1 fruit fly cellular context compared by ENCODE assay signal in the genomic region with DNA sequence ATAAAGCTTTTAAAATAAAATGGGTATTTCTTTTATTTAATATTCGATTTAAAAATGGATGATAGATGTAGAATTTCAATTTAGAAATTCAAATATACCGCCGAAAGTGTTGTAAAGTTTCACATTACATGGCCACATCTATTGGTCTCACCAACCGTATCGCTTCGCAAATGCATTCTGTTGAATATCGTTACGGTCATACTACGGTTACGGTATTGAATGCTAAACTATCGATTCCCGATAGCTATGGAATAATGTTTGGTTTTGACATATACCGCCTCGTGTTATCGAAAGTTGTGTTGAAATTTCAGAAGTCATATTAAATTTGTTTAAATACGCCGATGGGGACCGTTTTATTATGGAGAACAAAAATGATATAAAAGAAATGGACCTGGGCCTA.
TF ChIP-seq lines count a peak whose summit lies in the region.

A gene (plus strand): TSS at position 279 of the 400 bp plus-strand sequence.
A gene (plus strand): TSS at position 279 of the 400 bp plus-strand sequence.

TF ChIP-seq in whole organism, embryonic, 481 proteins besides CTCF, POLR2A, EP300 and RAD21 (continued from another document and continues in another):
- TF ChIP-seq lola (GFP tag; optimal IDR thresholded peaks at IDR 0.05; lab: Kevin White, UChicago) (no peak), Max (GFP tag; optimal IDR thresholded peaks at IDR 0.05; lab: Kevin White, UChicago) (no peak), CG9215 (GFP tag; IDR thresholded peaks at IDR 0.05; lab: Robert Waterston, UW) (no peak), CG7556 (GFP tag; optimal IDR thresholded peaks at IDR 0.05; lab: Kevin White, UChicago) (no peak), pho (GFP tag; optimal IDR thresholded peaks at IDR 0.05; lab: Kevin White, UChicago) (no peak), Mrtf (GFP tag; IDR thresholded peaks at IDR 0.05; lab: Robert Waterston, UW) (no peak), ac (GFP tag; optimal IDR thresholded peaks at IDR 0.05; lab: Kevin White, UChicago) (no peak), br (optimal IDR thresholded peaks at IDR 0.05; lab: Kevin White, UChicago) (no peak), fd64A (GFP tag; optimal IDR thresholded peaks at IDR 0.05; lab: Kevin White, UChicago) (no peak), CG6175 (GFP tag; IDR thresholded peaks at IDR 0.05; lab: Robert Waterston, UW) (no peak), Fer3 (tag; optimal IDR thresholded peaks at IDR 0.05; lab: Kevin White, UChicago) (no peak), ci (GFP tag; IDR thresholded peaks at IDR 0.05; lab: Robert Waterston, UW) (no peak), CG34376 (GFP tag; optimal IDR thresholded peaks at IDR 0.05; lab: Kevin White, UChicago) (no peak), Deaf1 (tag; optimal IDR thresholded peaks at IDR 0.05; lab: Kevin White, UChicago) (no peak), CG6683 (GFP tag; optimal IDR thresholded peaks at IDR 0.05; lab: Kevin White, UChicago) (no peak), Ets97D (GFP tag; optimal IDR thresholded peaks at IDR 0.05; lab: Kevin White, UChicago) (peak; percentile 71), kah (GFP tag; optimal IDR thresholded peaks at IDR 0.05; lab: Kevin White, UChicago) (no peak), mirr (GFP tag; optimal IDR thresholded peaks at IDR 0.05; lab: Kevin White, UChicago) (peak; percentile 7), ssp (GFP tag; IDR thresholded peaks at IDR 0.05; lab: Robert Waterston, UW) (no peak), CG8388 (GFP tag; optimal IDR thresholded peaks at IDR 0.05; lab: Kevin White, UChicago) (no peak), run (tag; optimal IDR thresholded peaks at IDR 0.05; lab: Kevin White, UChicago) (no peak), Sox102F (GFP tag; optimal IDR thresholded peaks at IDR 0.05; lab: Kevin White, UChicago) (no peak), CG9932 (GFP tag; IDR thresholded peaks at IDR 0.05; lab: Robert Waterston, UW) (no peak), CG8924 (tag; optimal IDR thresholded peaks at IDR 0.05; lab: Kevin White, UChicago) (no peak), Xbp1 (GFP tag; optimal IDR thresholded peaks at IDR 0.05; lab: Kevin White, UChicago) (no peak), CG14710 (tag; optimal IDR thresholded peaks at IDR 0.05; lab: Kevin White, UChicago) (peak; percentile 63), bcd (GFP tag; optimal IDR thresholded peaks at IDR 0.05; lab: Kevin White, UChicago) (no peak), Dip3 (GFP tag; optimal IDR thresholded peaks at IDR 0.05; lab: Kevin White, UChicago) (no peak), Elba2 (GFP tag; optimal IDR thresholded peaks at IDR 0.05; lab: Kevin White, UChicago) (no peak), HLH3B (GFP tag; IDR thresholded peaks at IDR 0.05; lab: Robert Waterston, UW) (no peak), CG34224 (GFP tag; IDR thresholded peaks at IDR 0.05; lab: Robert Waterston, UW; ENCODE audit: partially characterized antibody) (peak; percentile 79), ara (GFP tag; IDR thresholded peaks at IDR 0.05; lab: Robert Waterston, UW) (no peak), CG11695 (GFP tag; IDR thresholded peaks at IDR 0.05; lab: Robert Waterston, UW) (no peak), otp (GFP tag; IDR thresholded peaks at IDR 0.05; lab: Robert Waterston, UW) (no peak), CG9609 (GFP tag; optimal IDR thresholded peaks at IDR 0.05; lab: Kevin White, UChicago) (no peak), CG32532 (GFP tag; IDR thresholded peaks at IDR 0.05; lab: Robert Waterston, UW) (no peak), CG17186 (GFP tag; optimal IDR thresholded peaks at IDR 0.05; lab: Kevin White, UChicago) (no peak), knrl (GFP tag; IDR thresholded peaks at IDR 0.05; lab: Robert Waterston, UW; ENCODE audit: partially characterized antibody) (peak; percentile 40; the same call in 1 of the 3 replicates), Myb (GFP tag; optimal IDR thresholded peaks at IDR 0.05; lab: Kevin White, UChicago) (peak; percentile 24), disco-r (GFP tag; optimal IDR thresholded peaks at IDR 0.05; lab: Kevin White, UChicago) (no peak), NC2α (GFP tag; optimal IDR thresholded peaks at IDR 0.05; lab: Kevin White, UChicago) (no peak), eve (GFP tag; optimal IDR thresholded peaks at IDR 0.05; lab: Kevin White, UChicago) (no peak), NK7.1 (GFP tag; optimal IDR thresholded peaks at IDR 0.05; lab: Kevin White, UChicago) (no peak), Gug (GFP tag; IDR thresholded peaks at IDR 0.05; lab: Robert Waterston, UW) (no peak), CG33557 (GFP tag; optimal IDR thresholded peaks at IDR 0.05; lab: Kevin White, UChicago) (no peak), CG14860 (GFP tag; IDR thresholded peaks at IDR 0.05; lab: Robert Waterston, UW; ENCODE audit: partially characterized antibody) (peak; percentile 38; the same call in 1 of the 3 replicates), gcm2 (GFP tag; optimal IDR thresholded peaks at IDR 0.05; lab: Kevin White, UChicago) (no peak), CG33213 (GFP tag; optimal IDR thresholded peaks at IDR 0.05; lab: Kevin White, UChicago) (peak; percentile 34), fru (optimal IDR thresholded peaks at IDR 0.05; lab: Kevin White, UChicago) (no peak), Bteb2 (GFP tag; optimal IDR thresholded peaks at IDR 0.05; lab: Kevin White, UChicago) (no peak), nau (GFP tag; optimal IDR thresholded peaks at IDR 0.05; lab: Kevin White, UChicago) (no peak), pros (GFP tag; optimal IDR thresholded peaks at IDR 0.05; lab: Kevin White, UChicago) (no peak), toy (GFP tag; IDR thresholded peaks at IDR 0.05; lab: Robert Waterston, UW) (no peak), dysf (GFP tag; IDR thresholded peaks at IDR 0.05; lab: Robert Waterston, UW) (no peak), Doc3 (GFP tag; IDR thresholded peaks at IDR 0.05; lab: Robert Waterston, UW; ENCODE audit: partially characterized antibody) (peak; percentile 62; the same call in 2 of the 3 replicates), psq (GFP tag; optimal IDR thresholded peaks at IDR 0.05; lab: Kevin White, UChicago) (no peak), CG3838 (GFP tag; optimal IDR thresholded peaks at IDR 0.05; lab: Kevin White, UChicago) (no peak), klu (GFP tag; IDR thresholded peaks at IDR 0.05; lab: Robert Waterston, UW) (no peak), grn (GFP tag; optimal IDR thresholded peaks at IDR 0.05; lab: Kevin White, UChicago) (no peak), CG17802 (tag; optimal IDR thresholded peaks at IDR 0.05; lab: Kevin White, UChicago) (no peak), Lim3 (GFP tag; IDR thresholded peaks at IDR 0.05; lab: Robert Waterston, UW) (no peak), hbn (GFP tag; IDR thresholded peaks at IDR 0.05; lab: Robert Waterston, UW; ENCODE audit: partially characterized antibody) (peak; percentile 63), salm (tag; optimal IDR thresholded peaks at IDR 0.05; lab: Kevin White, UChicago) (no peak), CG12769 (tag; optimal IDR thresholded peaks at IDR 0.05; lab: Kevin White, UChicago) (no peak), sob (GFP tag; IDR thresholded peaks at IDR 0.05; lab: Robert Waterston, UW) (0 out of 2 replicates have a peak, but pooled peaks have one; percentile 23), bbx (GFP tag; IDR thresholded peaks at IDR 0.05; lab: Robert Waterston, UW; ENCODE audit: partially characterized antibody) (peak; percentile 78), dmrt11E (tag; optimal IDR thresholded peaks at IDR 0.05; lab: Kevin White, UChicago) (no peak), CG11723 (GFP tag; optimal IDR thresholded peaks at IDR 0.05; lab: Kevin White, UChicago) (no peak), CG15479 (GFP tag; optimal IDR thresholded peaks at IDR 0.05; lab: Kevin White, UChicago) (no peak), tin (GFP tag; optimal IDR thresholded peaks at IDR 0.05; lab: Kevin White, UChicago) (no peak), emc (GFP tag; optimal IDR thresholded peaks at IDR 0.05; lab: Kevin White, UChicago) (no peak), CG10147 (GFP tag; optimal IDR thresholded peaks at IDR 0.05; lab: Kevin White, UChicago) (no peak), H15 (GFP tag; IDR thresholded peaks at IDR 0.05; lab: Robert Waterston, UW) (no peak), lab (GFP tag; optimal IDR thresholded peaks at IDR 0.05; lab: Kevin White, UChicago) (no peak), CG10209 (GFP tag; optimal IDR thresholded peaks at IDR 0.05; lab: Kevin White, UChicago) (no peak), CG12299 (tag; optimal IDR thresholded peaks at IDR 0.05; lab: Kevin White, UChicago) (no peak), Eip74EF (GFP tag; optimal IDR thresholded peaks at IDR 0.05; lab: Kevin White, UChicago) (no peak), gem (tag; optimal IDR thresholded peaks at IDR 0.05; lab: Kevin White, UChicago) (no peak), usp (GFP tag; optimal IDR thresholded peaks at IDR 0.05; lab: Kevin White, UChicago) (no peak), ato (GFP tag; IDR thresholded peaks at IDR 0.05; lab: Robert Waterston, UW; ENCODE audit: partially characterized antibody) (peak; percentile 48; the same call in 1 of the 2 replicates), Dad (GFP tag; optimal IDR thresholded peaks at IDR 0.05; lab: Kevin White, UChicago) (no peak), CG14050 (GFP tag; IDR thresholded peaks at IDR 0.05; lab: Robert Waterston, UW) (no peak), Gsc (GFP tag; IDR thresholded peaks at IDR 0.05; lab: Robert Waterston, UW) (no peak), CG15011 (GFP tag; optimal IDR thresholded peaks at IDR 0.05; lab: Kevin White, UChicago) (no peak), CG14441 (GFP tag; IDR thresholded peaks at IDR 0.05; lab: Robert Waterston, UW) (no peak), fd102C (GFP tag; optimal IDR thresholded peaks at IDR 0.05; lab: Kevin White, UChicago) (no peak), ftz-f1 (GFP tag; optimal IDR thresholded peaks at IDR 0.05; lab: Kevin White, UChicago) (no peak), az2 (GFP tag; optimal IDR thresholded peaks at IDR 0.05; lab: Kevin White, UChicago) (no peak), CG15601 (tag; optimal IDR thresholded peaks at IDR 0.05; lab: Kevin White, UChicago) (peak; percentile 24), CG5953 (GFP tag; IDR thresholded peaks at IDR 0.05; lab: Robert Waterston, UW) (no peak), caup (GFP tag; optimal IDR thresholded peaks at IDR 0.05; lab: Kevin White, UChicago; ENCODE audit: severe bottlenecking) (no peak), btn (GFP tag; optimal IDR thresholded peaks at IDR 0.05; lab: Kevin White, UChicago) (no peak), ranshi (GFP tag; IDR thresholded peaks at IDR 0.05; lab: Robert Waterston, UW) (no peak), zen2 (GFP tag; IDR thresholded peaks at IDR 0.05; lab: Robert Waterston, UW; ENCODE audit: partially characterized antibody) (peak; percentile 69), chinmo (GFP tag; IDR thresholded peaks at IDR 0.05; lab: Robert Waterston, UW; ENCODE audit: partially characterized antibody) (peak; percentile 90), fd3F (GFP tag; optimal IDR thresholded peaks at IDR 0.05; lab: Kevin White, UChicago) (no peak), phol (tag; optimal IDR thresholded peaks at IDR 0.05; lab: Kevin White, UChicago) (peak; percentile 20), tup (GFP tag; optimal IDR thresholded peaks at IDR 0.05; lab: Kevin White, UChicago) (no peak), wdn (GFP tag; IDR thresholded peaks at IDR 0.05; lab: Robert Waterston, UW) (no peak), HLHmδ (GFP tag; optimal IDR thresholded peaks at IDR 0.05; lab: Kevin White, UChicago) (no peak), CG17829 (tag; optimal IDR thresholded peaks at IDR 0.05; lab: Kevin White, UChicago) (peak; percentile 16), gt (GFP tag; IDR thresholded peaks at IDR 0.05; lab: Robert Waterston, UW) (no peak), CG6689 (GFP tag; IDR thresholded peaks at IDR 0.05; lab: Robert Waterston, UW) (no peak), CG2120 (GFP tag; optimal IDR thresholded peaks at IDR 0.05; lab: Kevin White, UChicago) (no peak), Bdp1 (GFP tag; optimal IDR thresholded peaks at IDR 0.05; lab: Kevin White, UChicago) (no peak), Dll (GFP tag; IDR thresholded peaks at IDR 0.05; lab: Robert Waterston, UW; ENCODE audit: partially characterized antibody) (peak; percentile 75), CG6254 (GFP tag; optimal IDR thresholded peaks at IDR 0.05; lab: Kevin White, UChicago) (no peak), E2f2 (GFP tag; IDR thresholded peaks at IDR 0.05; lab: Robert Waterston, UW) (peak; percentile 96), ATbp (GFP tag; optimal IDR thresholded peaks at IDR 0.05; lab: Kevin White, UChicago) (no peak), bowl (GFP tag; IDR thresholded peaks at IDR 0.05; lab: Robert Waterston, UW) (no peak), CG17568 (GFP tag; optimal IDR thresholded peaks at IDR 0.05; lab: Kevin White, UChicago) (no peak), sna (GFP tag; IDR thresholded peaks at IDR 0.05; lab: Robert Waterston, UW; ENCODE audit: partially characterized antibody) (peak; percentile 59), CG9797 (GFP tag; optimal IDR thresholded peaks at IDR 0.05; lab: Kevin White, UChicago) (peak; percentile 78), CG10979 (tag; optimal IDR thresholded peaks at IDR 0.05; lab: Kevin White, UChicago) (no peak), Scr (GFP tag; IDR thresholded peaks at IDR 0.05; lab: Robert Waterston, UW; ENCODE audit: partially characterized antibody) (peak; percentile 65), CG14014 (GFP tag; IDR thresholded peaks at IDR 0.05; lab: Robert Waterston, UW) (no peak), Meics (GFP tag; optimal IDR thresholded peaks at IDR 0.05; lab: Kevin White, UChicago) (no peak), stc (GFP tag; IDR thresholded peaks at IDR 0.05; lab: Robert Waterston, UW) (no peak), CG6654 (GFP tag; optimal IDR thresholded peaks at IDR 0.05; lab: Kevin White, UChicago) (no peak), slp2 (GFP tag; optimal IDR thresholded peaks at IDR 0.05; lab: Kevin White, UChicago) (no peak), trem (tag; optimal IDR thresholded peaks at IDR 0.05; lab: Kevin White, UChicago) (peak; percentile 41), CG15514 (GFP tag; optimal IDR thresholded peaks at IDR 0.05; lab: Kevin White, UChicago) (peak; percentile 61), wek (GFP tag; optimal IDR thresholded peaks at IDR 0.05; lab: Kevin White, UChicago) (no peak), HmgD (GFP tag; optimal IDR thresholded peaks at IDR 0.05; lab: Kevin White, UChicago) (no peak), Drgx (GFP tag; IDR thresholded peaks at IDR 0.05; lab: Robert Waterston, UW) (no peak), kni (GFP tag; optimal IDR thresholded peaks at IDR 0.05; lab: Kevin White, UChicago) (no peak), CG30020 (tag; optimal IDR thresholded peaks at IDR 0.05; lab: Kevin White, UChicago) (peak; percentile 19), Pdp1 (GFP tag; optimal IDR thresholded peaks at IDR 0.05; lab: Kevin White, UChicago) (peak in 1 of 2 experiments; percentile 34), bsh (GFP tag; optimal IDR thresholded peaks at IDR 0.05; lab: Kevin White, UChicago) (no peak), CG7786 (GFP tag; optimal IDR thresholded peaks at IDR 0.05; lab: Kevin White, UChicago) (no peak), tna (GFP tag; IDR thresholded peaks at IDR 0.05; lab: Robert Waterston, UW; ENCODE audit: partially characterized antibody) (peak; percentile 74)
